Worm (Caenorhabditis elegans): ENCODE results near the gene ent-1.
A peak's percentile ranks its signal among the peaks of the same experiment; 100 is the strongest.

Gene ent-1

DNA sequence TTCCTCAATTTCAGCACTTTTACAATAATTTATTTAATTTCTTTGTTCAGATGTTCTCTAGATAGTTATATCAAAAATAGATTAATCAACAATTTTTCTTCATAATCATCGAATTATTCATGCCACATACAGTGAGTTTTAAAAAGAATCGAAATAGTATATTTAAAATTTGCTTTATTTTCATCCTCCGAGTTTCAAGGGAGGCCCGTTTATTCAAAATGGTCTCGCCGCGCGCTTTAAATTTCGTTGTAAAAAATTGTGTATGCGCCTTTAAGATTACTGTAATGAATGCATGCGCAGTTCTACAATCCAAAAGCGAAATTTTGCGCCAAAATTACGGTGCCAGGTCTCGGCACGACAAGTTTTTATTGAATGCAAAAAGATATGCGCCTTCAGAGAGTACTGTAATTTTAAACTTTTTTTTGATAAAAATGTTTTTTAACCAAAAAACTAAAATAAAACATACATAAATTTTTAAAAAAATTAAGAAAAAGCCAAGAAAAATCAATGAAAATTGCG lies 4.6 kb upstream of the ent-1 start, which contains the start of gene ZK792.1:
TSS of gene ZK792.1 (plus strand) at position 51 of the 519 bp plus-strand sequence.
- TF ChIP-seq aha-1 (tag) (peak; percentile 49), dmd-9 (GFP tag; IDR thresholded peaks at IDR 0.05) (no peak), F37D6.2 (tag; optimal IDR thresholded peaks at IDR 0.05) (no peak), T20F7.1 (GFP tag; optimal IDR thresholded peaks at IDR 0.05) (no peak), nhr-11 (tag; optimal IDR thresholded peaks at IDR 0.05) (no peak), lin-1 (GFP tag; IDR thresholded peaks at IDR 0.05) (no peak), vab-7 (GFP tag; IDR thresholded peaks at IDR 0.05) (no peak)

DNA sequence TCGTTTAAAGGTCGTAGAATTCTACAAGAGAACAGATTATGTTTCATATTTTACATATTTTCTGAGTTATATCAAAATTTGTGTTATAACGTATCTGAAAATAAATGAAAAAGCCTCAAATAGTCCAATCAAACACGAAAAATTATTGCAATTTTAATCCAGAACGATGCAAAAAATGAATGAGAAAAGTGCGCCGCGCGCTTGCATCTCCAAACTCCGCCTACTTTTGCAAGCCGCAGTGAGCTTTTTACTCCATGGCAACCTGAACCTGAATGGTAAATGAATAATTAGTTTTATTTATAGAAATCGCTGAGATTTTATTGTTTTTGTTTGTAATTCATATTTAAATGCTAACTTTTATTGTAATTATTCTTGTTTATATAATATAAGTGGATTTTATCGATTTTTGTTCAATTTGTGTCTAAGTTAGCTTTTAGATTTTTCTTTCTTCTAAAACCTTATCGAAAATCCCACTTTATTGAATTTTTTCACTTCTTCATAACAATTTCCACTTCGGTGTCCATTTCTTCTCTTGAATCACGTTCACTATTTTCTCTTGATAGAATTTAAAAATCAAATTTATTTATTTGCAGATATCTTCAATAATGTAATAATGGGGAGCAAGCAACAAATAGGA lies 992 bp upstream of the ent-1 start, which contains the start of gene ZK809.5:
TSS of gene ZK809.5 (plus strand) at position 587 of the 637 bp plus-strand sequence.
- peak; percentile 46 for TF ChIP-seq aha-1 (tag)
- TF ChIP-seq sdz-12 (GFP tag; optimal IDR thresholded peaks at IDR 0.05) = no peak
- peak in 1 of 2 experiments; percentile 20 for TF ChIP-seq lsy-2 (tag; optimal IDR thresholded peaks at IDR 0.05)
- no peak for TF ChIP-seq cey-2 (tag; optimal IDR thresholded peaks at IDR 0.05; ENCODE audit: borderline replicate concordance, insufficient read depth)
- TF ChIP-seq Y48G9A.11 (GFP tag; IDR thresholded peaks at IDR 0.05) = no peak
- TF ChIP-seq mes-2 (tag; optimal IDR thresholded peaks at IDR 0.05; ENCODE audit: poor library complexity, severe bottlenecking) = peak; percentile 54
- TF ChIP-seq lim-7 (GFP tag; IDR thresholded peaks at IDR 0.05) = no peak

DNA sequence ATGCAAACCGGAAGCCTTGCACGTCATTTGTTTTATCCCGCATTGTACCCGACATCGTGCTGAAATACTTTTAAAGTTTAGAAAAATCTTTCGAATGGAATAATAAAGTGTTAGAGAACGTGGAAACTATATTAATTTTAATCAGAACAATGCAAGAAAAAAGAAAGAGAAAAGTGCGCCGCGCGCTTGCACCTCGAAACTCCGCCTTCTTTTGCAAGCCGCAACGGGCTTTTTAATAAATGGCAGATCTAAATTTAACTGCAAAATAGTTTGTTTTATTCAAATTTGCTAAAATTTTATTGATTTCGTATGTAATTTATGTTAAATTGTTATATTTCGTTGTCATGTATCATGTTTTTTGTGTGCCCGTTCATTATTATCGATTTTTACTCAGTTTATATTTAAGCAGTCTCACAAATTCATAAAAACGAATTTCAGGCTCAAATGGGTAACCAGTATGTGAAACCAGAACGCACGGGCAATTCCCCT lies 3.3 kb downstream of the ent-1 start, which contains the start of the genes acl-3 and ndub-6:
TSS of gene acl-3 (minus strand) at position 59 of the 489 bp plus-strand sequence.
TSS of gene ndub-6 (plus strand) at position 439 of the 489 bp plus-strand sequence.
- TF ChIP-seq nhr-6 (tag; optimal IDR thresholded peaks at IDR 0.05) = no peak
- peak; percentile 64 for TF ChIP-seq mes-2 (tag; optimal IDR thresholded peaks at IDR 0.05; ENCODE audit: poor library complexity, severe bottlenecking)
- TF ChIP-seq daf-16 (GFP tag; optimal IDR thresholded peaks at IDR 0.05) = no peak
- TF ChIP-seq daf-16 (tag; optimal IDR thresholded peaks at IDR 0.05) = peak; percentile 14

DNA sequence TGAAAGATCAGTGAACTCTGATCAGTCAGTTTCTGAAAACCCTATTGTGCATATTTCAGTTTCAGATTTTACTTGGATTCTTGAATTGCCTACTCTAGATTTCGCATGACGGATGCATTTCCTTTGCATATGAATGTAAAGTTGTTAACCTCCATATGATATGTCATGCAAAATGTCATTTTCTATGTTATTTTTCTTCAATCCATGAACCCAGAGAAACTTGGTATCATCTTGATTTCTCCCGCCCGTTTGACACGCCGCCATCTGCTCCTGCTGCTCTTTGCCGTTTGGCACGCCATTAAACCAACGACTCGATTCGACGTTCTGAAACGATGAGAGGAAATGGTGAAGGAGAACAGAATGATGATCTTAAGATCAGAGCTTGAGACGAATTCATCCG lies 4.9 kb downstream of the ent-1 start:
- TF ChIP-seq F10B5.3 (tag; optimal IDR thresholded peaks at IDR 0.05) (no peak), F37D6.2 (tag; optimal IDR thresholded peaks at IDR 0.05) (no peak), unc-62 (GFP tag; optimal IDR thresholded peaks at IDR 0.05 in 1 of 2) (peak in 1 of 2 experiments; percentile 93), unc-62 (tag; optimal IDR thresholded peaks at IDR 0.05) (no peak), lin-38 (GFP tag; IDR thresholded peaks at IDR 0.05) (no peak), ceh-62 (tag; optimal IDR thresholded peaks at IDR 0.05) (no peak)

DNA sequence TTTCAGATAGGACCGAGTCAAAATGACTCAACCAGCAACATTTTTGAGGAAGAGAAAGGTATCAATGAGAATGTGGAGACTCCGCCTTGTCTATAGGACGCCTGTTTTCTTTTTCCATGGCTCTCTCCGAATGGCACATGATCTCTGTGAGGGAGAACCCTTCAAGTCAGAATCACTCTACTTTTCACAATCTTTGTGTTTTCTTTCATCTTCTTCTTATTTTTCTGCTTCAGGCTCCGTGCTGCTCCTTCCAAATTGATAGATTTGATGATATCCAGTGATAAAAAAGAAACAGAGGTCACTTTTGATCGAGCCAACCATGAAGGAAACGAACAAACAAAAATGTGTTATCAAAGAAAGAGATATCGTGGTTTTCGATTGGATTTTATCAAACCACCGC lies 6.2 kb downstream of the ent-1 start, which contains the start of gene ZK809.8:
TSS of gene ZK809.8 (minus strand) at position 34 of the 400 bp plus-strand sequence.
- peak; percentile 44 for TF ChIP-seq hlh-11 (tag; optimal IDR thresholded peaks at IDR 0.05)
- TF ChIP-seq daf-16 (GFP tag; optimal IDR thresholded peaks at IDR 0.05) = peak in 1 of 2 experiments; percentile 77
- no peak for TF ChIP-seq daf-16 (tag; optimal IDR thresholded peaks at IDR 0.05)
- TF ChIP-seq hlh-30 (tag; optimal IDR thresholded peaks at IDR 0.05; ENCODE audit: insufficient read depth) = peak; percentile 5
- TF ChIP-seq dpl-1 (GFP tag; optimal IDR thresholded peaks at IDR 0.05) = no peak
- TF ChIP-seq unc-62 (GFP tag; optimal IDR thresholded peaks at IDR 0.05 in 1 of 2) = peak in 1 of 2 experiments; percentile 87
- TF ChIP-seq unc-62 (tag; optimal IDR thresholded peaks at IDR 0.05) = no peak

DNA sequence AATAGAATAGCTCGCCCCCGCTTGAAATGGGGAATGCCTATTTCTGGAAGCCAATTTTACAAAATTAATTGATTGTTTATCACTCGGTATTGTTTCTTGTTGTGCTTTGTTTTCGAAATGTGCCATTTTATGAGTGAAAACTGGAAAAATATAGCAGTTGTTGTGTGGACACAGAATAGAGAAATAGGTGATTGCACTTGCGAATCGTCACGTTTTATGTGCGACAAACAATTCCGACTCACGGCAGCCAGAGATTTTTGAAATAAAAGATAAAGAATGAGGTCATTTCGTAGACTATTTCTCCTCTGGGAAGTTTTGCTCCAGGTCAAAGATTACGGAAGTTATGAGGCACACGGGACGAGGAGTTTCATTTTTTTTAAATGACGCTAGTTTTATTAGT lies 8.4 kb downstream of the ent-1 start:
- TF ChIP-seq daf-16 (GFP tag; optimal IDR thresholded peaks at IDR 0.05) (peak in 1 of 2 experiments; percentile 77), daf-16 (tag; optimal IDR thresholded peaks at IDR 0.05) (peak; percentile 74), nhr-11 (tag; optimal IDR thresholded peaks at IDR 0.05) (no peak), daf-12 (tag; optimal IDR thresholded peaks at IDR 0.05) (no peak), dve-1 (tag; optimal IDR thresholded peaks at IDR 0.05; ENCODE audit: insufficient read depth) (peak; percentile 48), hlh-11 (tag; optimal IDR thresholded peaks at IDR 0.05) (peak; percentile 9)

All from whole organism, L4 larva.